Fruit fly (Drosophila melanogaster) Kc167 (cell line): ENCODE measurements around the gene CG11454.

Experiments used
- Myc ChIP-seq: fragments of >200 bp; optimal IDR thresholded peaks from 2 replicates; lab custom pipeline; 2017; ENCODE audit warnings: missing external identifiers
- Sin3A ChIP-seq: fragments of >200 bp; optimal IDR thresholded peaks from 2 replicates; lab custom pipeline; 2018; ENCODE audit warnings: missing external identifiers
- h ChIP-seq: fragments of >200 bp; optimal IDR thresholded peaks from 3 replicates; lab custom pipeline; 2018; ENCODE audit warnings: missing external identifiers
- insv ChIP-seq: fragments of >200 bp; optimal IDR thresholded peaks from 3 replicates; lab custom pipeline; 2018; ENCODE audit warnings: missing external identifiers
- psq ChIP-seq: fragments of >200 bp; optimal IDR thresholded peaks from 2 replicates; lab custom pipeline; 2017; ENCODE audit warnings: missing external identifiers
- ttk ChIP-seq: sonication (Bioruptor generic); optimal IDR thresholded peaks from 2 replicates; lab custom pipeline; 2017; ENCODE audit warnings: missing external identifiers

- TF ChIP-seq psq: no peak
- TF ChIP-seq ttk (lab: Kevin White, UChicago): no peak
- no peak for TF ChIP-seq insv (lab: Kevin White, UChicago)
- no peak for TF ChIP-seq h (lab: Kevin White, UChicago)
- no peak for TF ChIP-seq Sin3A
- TF ChIP-seq Myc (lab: Kevin White, UChicago): no peak
These were observed 32.6 kb downstream of the CG11454 start for dm6 chr2L:175727-176126.
